Worm (Caenorhabditis elegans) whole organism, dauer: ENCODE results near the gene srh-297.

Experiments
- unc-62 ChIP-seq: sonication (generic microtip); optimal IDR thresholded peaks from 2 replicates; lab custom pipeline; 2017; ENCODE audit warnings: missing biosample characterization, missing genetic modification reagents, missing genetic modification characterization

Gene srh-297

DNA sequence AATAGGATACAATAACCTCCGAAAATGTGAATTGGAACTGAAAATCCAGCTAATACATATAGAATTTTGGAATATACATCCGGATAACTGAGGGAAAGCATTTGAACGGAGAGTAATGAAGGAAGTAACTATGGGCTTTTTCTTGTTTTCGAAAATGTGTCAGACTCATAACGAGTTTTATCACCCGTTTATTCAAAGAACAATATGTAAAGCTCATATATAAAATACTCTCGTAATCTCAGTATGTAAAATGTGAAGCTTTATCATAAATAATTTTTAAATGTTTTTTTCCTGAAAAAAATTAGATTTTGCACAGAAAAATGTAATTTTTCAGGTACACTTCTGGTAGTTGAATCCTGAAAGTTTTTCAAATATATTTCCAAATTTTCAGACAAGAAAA, at the start of gene srh-297:
TSS of gene srh-297 (minus strand) at position 101 of the 400 bp plus-strand sequence.
- no peak for TF ChIP-seq unc-62 (GFP tag; lab: Kevin White, UChicago)

DNA sequence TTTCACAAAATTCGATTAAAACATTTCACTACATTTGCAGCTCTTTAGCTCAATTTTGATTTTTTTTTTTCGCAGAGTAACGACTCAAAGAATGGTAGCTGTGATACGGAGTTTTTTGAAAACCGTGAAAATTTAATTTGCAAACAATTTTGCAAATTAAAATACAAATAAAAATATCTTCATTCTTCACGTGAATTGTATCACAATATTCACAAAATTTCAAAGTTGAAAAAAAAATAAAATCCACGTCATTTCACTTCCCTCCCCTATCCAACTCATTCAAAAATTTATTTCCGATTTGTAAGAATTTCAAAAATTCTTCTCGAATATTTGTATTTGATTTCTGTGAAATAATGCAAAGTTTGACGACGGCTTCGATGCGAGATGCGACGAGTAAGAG, 48.3 kb upstream of the srh-297 start, which contains the start of gene wht-4:
TSS of gene wht-4 (plus strand) at position 301 of the 400 bp plus-strand sequence.
- TF ChIP-seq unc-62 (GFP tag; lab: Kevin White, UChicago): no peak

DNA sequence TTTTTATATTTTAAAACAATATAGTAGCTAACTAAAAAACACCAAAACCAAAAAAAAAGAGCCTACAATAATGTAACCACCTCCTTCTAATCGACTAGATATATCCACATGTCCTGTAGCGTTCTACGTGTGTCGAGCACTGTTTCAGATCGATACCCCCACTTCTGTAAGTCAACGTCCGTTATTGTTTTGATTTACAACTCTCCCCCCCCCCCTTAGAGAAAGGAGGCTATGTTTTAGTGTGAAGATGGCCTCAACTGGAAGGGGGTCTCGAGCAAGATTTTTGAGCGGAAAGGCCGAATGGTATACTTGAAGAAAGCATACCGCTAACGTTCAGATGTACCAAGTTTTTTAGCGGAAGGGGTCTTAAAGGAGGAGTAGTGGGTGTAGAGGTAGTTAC, 47.4 kb upstream of the srh-297 start, which contains the start of gene F02E11.4:
TSS of gene F02E11.4 (minus strand) at position 101 of the 400 bp plus-strand sequence.
- no peak for TF ChIP-seq unc-62 (GFP tag; lab: Kevin White, UChicago)

DNA sequence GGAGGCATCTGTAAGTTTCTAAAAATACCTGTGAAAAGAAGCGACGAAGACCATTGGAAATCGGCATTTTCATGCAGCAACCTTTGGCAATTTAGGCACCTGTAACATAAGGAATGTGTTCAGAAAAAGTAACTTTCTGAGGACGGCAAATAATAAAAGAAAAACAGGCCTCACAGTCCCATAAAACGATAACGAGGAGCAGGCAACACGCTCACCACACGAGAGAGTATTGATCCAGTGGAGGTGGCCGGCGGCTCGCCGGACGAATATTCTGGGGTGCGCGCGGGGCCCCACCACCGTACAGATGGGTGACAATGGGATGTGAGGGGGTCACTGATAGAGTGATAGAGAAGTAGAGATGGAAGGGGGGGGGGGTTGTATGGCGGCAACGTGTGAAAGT, 44.6 kb upstream of the srh-297 start, which contains the start of gene F02E11.3:
TSS of gene F02E11.3 (minus strand) at position 101 of the 400 bp plus-strand sequence.
- no peak for TF ChIP-seq unc-62 (GFP tag; lab: Kevin White, UChicago)

ce11 chrII:3270598-3270997, 40.3 kb upstream of the srh-297 start:
- no peak for TF ChIP-seq unc-62 (GFP tag; lab: Kevin White, UChicago)

DNA sequence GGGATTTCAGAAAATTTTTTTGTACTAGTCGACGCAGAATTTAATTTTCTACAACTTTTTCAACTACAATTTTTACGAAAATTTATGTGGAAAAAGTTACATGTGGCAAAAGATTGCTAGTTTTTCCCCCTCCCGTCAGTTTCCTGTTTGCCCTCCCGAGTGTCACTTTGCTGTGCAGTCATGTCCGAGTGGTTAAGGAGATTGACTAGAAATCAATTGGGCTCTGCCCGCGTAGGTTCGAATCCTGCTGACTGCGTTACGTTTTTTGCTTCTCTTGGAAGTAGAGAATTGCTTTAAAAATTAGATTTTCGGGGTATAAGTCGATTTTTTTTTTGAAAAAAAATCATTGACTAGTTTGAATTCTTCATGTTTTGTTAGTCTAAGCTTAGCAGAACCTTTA, 37.5 kb upstream of the srh-297 start:
- TF ChIP-seq unc-62 (GFP tag; lab: Kevin White, UChicago): no peak

- TF ChIP-seq unc-62 (GFP tag; lab: Kevin White, UChicago): no peak
These were observed 37.0 kb upstream of the srh-297 start, which contains the start of gene F02E11.7 for ce11 chrII:3267365-3267764. Gene F02E11.7, plus strand, starts transcription at chrII:3267665.

- no peak for TF ChIP-seq unc-62 (GFP tag; lab: Kevin White, UChicago)
These were observed 34.4 kb upstream of the srh-297 start for ce11 chrII:3264704-3265103.

ce11 chrII:3262504-3262903, 32.2 kb upstream of the srh-297 start, which contains the start of gene F02E11.2:
Gene F02E11.2, plus strand, starts transcription at chrII:3262804.
- TF ChIP-seq unc-62 (GFP tag; lab: Kevin White, UChicago): no peak

DNA sequence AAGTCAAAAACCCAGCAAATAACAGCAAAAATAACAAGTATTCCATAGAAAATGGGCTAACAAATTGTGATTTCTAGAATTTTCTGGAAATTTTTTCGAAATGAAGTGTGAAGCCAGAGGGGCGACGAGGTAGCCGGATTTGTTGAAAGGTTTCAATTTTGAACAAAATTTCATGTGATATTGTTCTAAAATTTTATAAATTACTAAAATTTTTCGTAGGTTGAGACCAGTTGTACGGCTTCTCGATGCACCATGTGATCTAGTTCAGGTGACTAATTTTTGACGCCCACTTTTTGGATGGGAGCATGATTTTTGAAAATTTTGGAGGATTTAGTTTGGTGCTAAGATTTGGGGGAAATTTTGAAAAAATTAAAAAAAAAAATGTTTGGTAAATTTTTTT, 28.9 kb upstream of the srh-297 start, which contains the start of gene gcy-19:
TSS of gene gcy-19 (minus strand) at position 101 of the 400 bp plus-strand sequence.
- no peak for TF ChIP-seq unc-62 (GFP tag; lab: Kevin White, UChicago)

DNA sequence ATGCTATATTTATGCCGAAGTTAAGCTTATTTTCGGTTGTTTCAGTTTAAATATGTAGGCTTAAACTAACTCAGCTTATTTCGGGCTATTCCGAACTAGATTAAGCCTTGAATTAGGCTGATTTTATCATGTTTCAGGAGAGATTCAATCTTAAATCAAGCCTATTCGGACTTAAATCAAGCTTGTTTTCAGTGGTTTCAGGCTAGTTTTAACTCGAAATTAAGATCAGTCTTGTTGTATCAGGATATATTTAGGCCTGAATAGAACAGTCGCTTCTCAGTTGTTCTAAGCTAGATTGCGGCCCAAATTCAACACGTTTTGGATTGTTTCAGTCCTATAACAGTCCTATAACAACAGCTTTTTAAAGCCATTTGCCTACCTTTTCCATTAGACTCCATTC, 21.5 kb upstream of the srh-297 start:
- no peak for TF ChIP-seq unc-62 (GFP tag; lab: Kevin White, UChicago)

- no peak for TF ChIP-seq unc-62 (GFP tag; lab: Kevin White, UChicago)
These were observed 19.9 kb upstream of the srh-297 start for ce11 chrII:3250195-3250594.

- TF ChIP-seq unc-62 (GFP tag; lab: Kevin White, UChicago): no peak
These were observed 19.1 kb upstream of the srh-297 start, which contains the start of gene clec-124 for ce11 chrII:3249406-3249805. Gene clec-124, plus strand, starts transcription at chrII:3249706.

DNA sequence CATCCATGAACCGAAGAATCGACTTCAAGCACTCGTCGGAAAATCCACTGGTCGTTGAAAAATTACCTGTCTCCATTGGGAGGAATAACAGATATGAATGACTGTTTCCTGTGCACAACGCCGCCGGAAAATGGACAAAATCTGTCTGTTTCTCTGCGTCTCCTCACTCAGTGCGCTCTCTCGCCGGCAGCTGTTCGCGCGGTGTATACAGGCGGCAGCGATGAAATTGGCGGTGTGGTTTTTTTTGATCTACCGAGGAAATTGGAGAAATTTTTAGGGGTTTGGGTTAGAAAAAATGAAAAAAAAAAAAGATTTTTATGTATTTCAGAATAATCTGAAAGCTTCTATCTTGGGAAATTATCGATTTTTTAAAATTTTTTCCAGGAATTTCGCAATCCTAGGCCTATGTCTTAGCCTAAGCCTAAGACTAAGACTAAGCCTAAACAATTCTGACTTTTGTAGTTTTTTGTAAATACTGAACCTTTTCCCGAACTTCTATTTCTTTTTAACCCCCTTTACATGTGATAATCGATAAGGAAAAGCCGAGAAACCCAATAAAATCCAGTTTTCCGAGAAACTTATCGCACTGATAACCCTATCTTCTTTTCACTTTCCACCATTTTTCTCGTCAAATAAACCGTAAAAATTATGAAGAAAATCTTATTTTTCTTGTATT, 17.9 kb upstream of the srh-297 start, which contains the start of the genes fbxc-50 and C17F4.2:
TSS of gene fbxc-50 (minus strand) at position 81 of the 676 bp plus-strand sequence.
TSS of gene C17F4.2 (plus strand) at position 626 of the 676 bp plus-strand sequence.
- no peak for TF ChIP-seq unc-62 (GFP tag; lab: Kevin White, UChicago)

DNA sequence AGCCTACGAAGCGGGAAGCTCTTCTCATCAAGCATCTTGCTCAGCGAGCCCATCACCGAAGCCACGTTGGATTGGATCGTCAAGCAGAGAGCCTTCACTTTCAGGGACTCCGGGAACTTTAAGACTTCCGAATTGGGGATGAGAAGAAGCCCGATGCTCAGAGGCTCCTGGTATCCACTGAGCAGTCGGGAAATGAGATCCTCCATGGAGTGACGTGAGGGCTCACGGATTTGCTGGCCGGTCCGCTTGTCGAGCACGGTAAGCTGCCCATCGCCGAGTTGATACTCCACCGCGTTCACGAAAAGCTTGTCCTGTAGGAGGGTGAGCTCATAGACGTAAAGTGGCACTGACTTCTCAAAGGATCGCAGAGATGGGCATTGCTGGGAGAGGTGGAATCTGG, 17.2 kb upstream of the srh-297 start:
- no peak for TF ChIP-seq unc-62 (GFP tag; lab: Kevin White, UChicago)

DNA sequence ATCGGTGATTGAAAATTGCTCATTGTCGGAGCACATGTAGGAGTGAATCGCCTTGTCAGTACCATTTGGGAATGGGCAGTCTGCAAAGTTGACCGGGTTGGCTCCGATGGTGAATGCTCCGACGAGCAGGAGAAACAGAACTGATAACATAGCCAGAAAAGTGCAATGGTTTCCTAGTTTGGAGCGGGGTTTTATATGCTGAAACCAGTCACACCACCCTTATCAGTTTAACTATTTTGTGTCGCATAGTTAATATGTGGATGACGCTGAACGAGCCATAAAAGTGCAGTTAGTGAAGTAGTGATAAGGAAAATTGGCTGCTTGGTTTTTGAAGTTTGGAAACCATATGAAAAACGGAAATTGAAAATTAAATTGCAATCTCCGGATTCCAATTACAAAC, 15.5 kb upstream of the srh-297 start, which contains the start of gene C17F4.7:
TSS of gene C17F4.7 (minus strand) at position 180 of the 400 bp plus-strand sequence.
- TF ChIP-seq unc-62 (GFP tag; lab: Kevin White, UChicago): no peak
